Worm (Caenorhabditis elegans) whole organism, L4 larva: ENCODE measurements around the gene str-176.

Experiments
- F44E2.7 ChIP-seq: fragments of 200-800 bp; sonication (Bioruptor generic); IDR thresholded peaks from 2 replicates; pipeline ENCODE4 v2.1.2; 2022; ENCODE audit warnings: missing genetic modification characterization, missing compliant biosample characterization
- R02D3.7 ChIP-seq: fragments of 150-350 bp; sonication (generic microtip); optimal IDR thresholded peaks from 3 replicates; lab custom pipeline; 2014; ENCODE audit warnings: missing biosample characterization, missing genetic modification characterization
- T20F7.1 ChIP-seq: fragments of 200-800 bp; sonication (Bioruptor generic); optimal IDR thresholded peaks from 2 replicates; lab custom pipeline; 2018; ENCODE audit warnings: mild to moderate bottlenecking, missing genetic modification characterization, missing compliant biosample characterization
- T26A8.4 ChIP-seq: fragments of 200-800 bp; sonication (Bioruptor generic); IDR thresholded peaks from 2 replicates; pipeline ENCODE4 v1.3.6; 2022; ENCODE audit warnings: missing genetic modification characterization, missing compliant biosample characterization
- Y105C5A.15 ChIP-seq: fragments of 200-800 bp; sonication (Bioruptor generic); IDR thresholded peaks from 2 replicates; pipeline ENCODE4 v1.3.6; 2022; ENCODE audit warnings: missing genetic modification characterization, missing compliant biosample characterization
- Y48G9A.11 ChIP-seq: fragments of 200-800 bp; sonication (Bioruptor generic); IDR thresholded peaks from 2 replicates; pipeline ENCODE4 v1.3.6; 2022; ENCODE audit warnings: missing genetic modification reagents, missing genetic modification characterization, missing compliant biosample characterization
- Y5F2A.4 ChIP-seq: fragments of 200-800 bp; sonication (Bioruptor generic); optimal IDR thresholded peaks from 2 replicates; lab custom pipeline; 2018; ENCODE audit warnings: mild to moderate bottlenecking, missing genetic modification characterization, missing compliant biosample characterization
- ZK337.2 ChIP-seq: fragments of 200-800 bp; sonication (Bioruptor generic); IDR thresholded peaks from 2 replicates; pipeline ENCODE4 v1.3.6; 2022; ENCODE audit warnings: missing genetic modification reagents, missing genetic modification characterization, missing compliant biosample characterization
- ceh-20 ChIP-seq: fragments of 200-800 bp; sonication (Bioruptor generic); IDR thresholded peaks from 2 replicates; pipeline ENCODE4 v1.3.6; 2022; ENCODE audit warnings: missing genetic modification reagents, missing genetic modification characterization, missing compliant biosample characterization
- ceh-62 ChIP-seq: sonication (generic microtip); optimal IDR thresholded peaks from 2 replicates; lab custom pipeline; 2017; ENCODE audit warnings: missing biosample characterization, missing genetic modification characterization
- ceh-82 ChIP-seq: sonication (generic microtip); optimal IDR thresholded peaks from 2 replicates; lab custom pipeline; 2017; ENCODE audit warnings: missing biosample characterization, missing genetic modification characterization
- ces-1 ChIP-seq: fragments of 150-350 bp; sonication (generic microtip); optimal IDR thresholded peaks from 4 replicates; lab custom pipeline; 2014; ENCODE audit warnings: missing biosample characterization, missing genetic modification reagents, missing genetic modification characterization
- daf-12 ChIP-seq: fragments of 150-350 bp; optimal IDR thresholded peaks from 2 replicates; lab custom pipeline; 2014; ENCODE audit warnings: missing biosample characterization, missing genetic modification reagents, missing genetic modification characterization
- daf-19 ChIP-seq: fragments of 200-800 bp; sonication (Bioruptor generic); conservative IDR thresholded peaks from 2 replicates; pipeline ENCODE4 v1.3.6; 2022; ENCODE audit warnings: missing genetic modification characterization, missing compliant biosample characterization
- dmd-6 ChIP-seq: fragments of 200-800 bp; sonication (Bioruptor generic); IDR thresholded peaks from 2 replicates; pipeline ENCODE4 v1.3.6; 2022; ENCODE audit warnings: missing genetic modification reagents, missing genetic modification characterization, missing compliant biosample characterization
- dmd-9 ChIP-seq: fragments of 200-800 bp; sonication (Bioruptor generic); IDR thresholded peaks from 2 replicates; pipeline ENCODE4 v1.3.6; 2022; ENCODE audit warnings: missing genetic modification reagents, missing genetic modification characterization, missing compliant biosample characterization
- duxl-1 ChIP-seq: sonication (generic microtip); optimal IDR thresholded peaks from 2 replicates; lab custom pipeline; 2016; ENCODE audit warnings: mild to moderate bottlenecking, missing genetic modification characterization, moderate library complexity, missing compliant biosample characterization; ENCODE audit not compliant: poor library complexity
- fkh-10 ChIP-seq: fragments of 150-350 bp; optimal IDR thresholded peaks from 2 replicates; lab custom pipeline; 2014; ENCODE audit warnings: missing biosample characterization, missing genetic modification reagents, missing genetic modification characterization
- gei-8 ChIP-seq: fragments of 200-800 bp; sonication (Bioruptor generic); optimal IDR thresholded peaks from 2 replicates; lab custom pipeline; 2018; ENCODE audit warnings: mild to moderate bottlenecking, missing genetic modification characterization, missing compliant biosample characterization
- hlh-11 ChIP-seq: fragments of 200-800 bp; sonication (Bioruptor generic); optimal IDR thresholded peaks from 2 replicates; lab custom pipeline; 2018; ENCODE audit warnings: mild to moderate bottlenecking, missing genetic modification characterization, missing compliant biosample characterization
- lin-13 ChIP-seq: fragments of 150-350 bp; optimal IDR thresholded peaks from 2 replicates; lab custom pipeline; 2014; ENCODE audit warnings: missing biosample characterization, missing genetic modification reagents, missing genetic modification characterization
- lin-15B ChIP-seq: fragments of 150-350 bp; sonication (generic microtip); optimal IDR thresholded peaks from 3 replicates; lab custom pipeline; 2014; ENCODE audit warnings: missing biosample characterization, missing genetic modification characterization
- lin-29 ChIP-seq: fragments of 200-800 bp; sonication (Bioruptor generic); IDR thresholded peaks from 2 replicates; pipeline ENCODE4 v1.3.6; 2022; ENCODE audit warnings: missing genetic modification reagents, missing genetic modification characterization, missing compliant biosample characterization
- lin-39 ChIP-seq: fragments of 150-350 bp; optimal IDR thresholded peaks from 2 replicates; lab custom pipeline; 2014; ENCODE audit warnings: missing biosample characterization, missing genetic modification reagents, missing genetic modification characterization
- mdl-1 ChIP-seq, 2 experiments: fragments of 150-350 bp in 1 of 2; sonication (generic microtip) in 1 of 2; optimal IDR thresholded peaks; 2 replicates each; lab custom pipeline; 2014 to 2017; ENCODE audit warnings: missing biosample characterization in 2 of 2, missing genetic modification characterization in 2 of 2
- mdt-29 ChIP-seq: fragments of 200-800 bp; sonication (Bioruptor generic); IDR thresholded peaks from 2 replicates; pipeline ENCODE4 v1.3.6; 2022; ENCODE audit warnings: missing genetic modification reagents, missing genetic modification characterization, missing compliant biosample characterization
- mxl-2 ChIP-seq: fragments of 200-800 bp; sonication (Bioruptor generic); conservative IDR thresholded peaks from 2 replicates; pipeline ENCODE4 v1.3.6; 2022; ENCODE audit warnings: missing genetic modification reagents, missing genetic modification characterization, missing compliant biosample characterization
- nhr-10 ChIP-seq: fragments of 150-350 bp; optimal IDR thresholded peaks from 2 replicates; lab custom pipeline; 2014; ENCODE audit warnings: missing biosample characterization, missing genetic modification characterization
- nhr-102 ChIP-seq: sonication (generic microtip); optimal IDR thresholded peaks from 2 replicates; lab custom pipeline; 2016; ENCODE audit warnings: mild to moderate bottlenecking, missing genetic modification characterization, moderate library complexity, missing compliant biosample characterization
- nhr-111 ChIP-seq: fragments of 200-800 bp; sonication (Bioruptor generic); optimal IDR thresholded peaks from 2 replicates; lab custom pipeline; 2018; ENCODE audit warnings: mild to moderate bottlenecking, missing genetic modification characterization, missing compliant biosample characterization
- nhr-25 ChIP-seq: sonication (generic microtip); optimal IDR thresholded peaks from 2 replicates; lab custom pipeline; 2017; ENCODE audit warnings: missing genetic modification characterization, mild to moderate bottlenecking, missing compliant biosample characterization, antibody characterized with exemption, moderate library complexity, borderline replicate concordance; ENCODE audit not compliant: insufficient read depth
- nhr-48 ChIP-seq: sonication (generic microtip); optimal IDR thresholded peaks from 2 replicates; lab custom pipeline; 2016; ENCODE audit warnings: mild to moderate bottlenecking, missing genetic modification characterization, missing compliant biosample characterization
- nhr-76 ChIP-seq: fragments of 150-350 bp; optimal IDR thresholded peaks from 2 replicates; lab custom pipeline; 2014; ENCODE audit warnings: missing biosample characterization, missing genetic modification characterization
- pha-4 ChIP-seq, 2 experiments: fragments of 150-350 bp in 1 of 2; fragments of 200-800 bp in 1 of 2; sonication (Bioruptor generic) in 1 of 2; IDR thresholded peaks in 1 of 2; optimal IDR thresholded peaks in 1 of 2; 2 replicates each; pipeline versions ENCODE4 v1.3.6 to Lab custom; 2014 to 2022; ENCODE audit warnings: missing genetic modification characterization in 2 of 2, missing genetic modification reagents in 2 of 2, missing biosample characterization in 1 of 2, missing compliant biosample characterization in 1 of 2
- php-3 ChIP-seq: fragments of 200-800 bp; sonication (Bioruptor generic); IDR thresholded peaks from 2 replicates; pipeline ENCODE4 v1.3.6; 2022; ENCODE audit warnings: missing genetic modification reagents, missing genetic modification characterization, missing compliant biosample characterization
- pqm-1 ChIP-seq: sonication (generic microtip); optimal IDR thresholded peaks from 2 replicates; lab custom pipeline; 2017; ENCODE audit warnings: missing biosample characterization, missing genetic modification characterization
- saeg-2 ChIP-seq: fragments of 200-800 bp; sonication (Bioruptor generic); IDR thresholded peaks from 2 replicates; pipeline ENCODE4 v1.3.6; 2022; ENCODE audit warnings: missing genetic modification reagents, missing genetic modification characterization, missing compliant biosample characterization
- skn-1 ChIP-seq: fragments of 150-350 bp; optimal IDR thresholded peaks from 2 replicates; lab custom pipeline; 2014; ENCODE audit warnings: missing biosample characterization, missing genetic modification characterization
- snpc-1.2 ChIP-seq: fragments of 200-800 bp; sonication (Bioruptor generic); IDR thresholded peaks from 2 replicates; pipeline ENCODE4 v1.3.6; 2022; ENCODE audit warnings: missing genetic modification reagents, missing genetic modification characterization, missing compliant biosample characterization
- spr-1 ChIP-seq: sonication (generic microtip); optimal IDR thresholded peaks from 2 replicates; lab custom pipeline; 2016; ENCODE audit warnings: mild to moderate bottlenecking, missing genetic modification characterization, missing compliant biosample characterization
- tra-1 ChIP-seq: fragments of 200-800 bp; sonication (Bioruptor generic); IDR thresholded peaks from 2 replicates; pipeline ENCODE4 v1.3.6; 2022; ENCODE audit warnings: missing genetic modification reagents, missing genetic modification characterization, missing compliant biosample characterization
- unc-39 ChIP-seq: sonication (generic microtip); optimal IDR thresholded peaks from 2 replicates; lab custom pipeline; 2017; ENCODE audit warnings: missing biosample characterization, missing genetic modification characterization
- unc-62 ChIP-seq, 3 experiments: fragments of 150-350 bp in 1 of 3; sonication (generic microtip); optimal IDR thresholded peaks in 2 of 3; peaks in 1 of 3; 1 replicate in 1 of 3; 2 replicates in 2 of 3; lab custom pipeline; 2014 to 2017; ENCODE audit warnings: missing biosample characterization in 3 of 3, missing genetic modification characterization in 3 of 3, missing genetic modification reagents in 3 of 3, missing genotype in 1 of 3
- vab-7 ChIP-seq: fragments of 200-800 bp; sonication (Bioruptor generic); IDR thresholded peaks from 2 replicates; pipeline ENCODE4 v1.3.6; 2022; ENCODE audit warnings: missing genetic modification reagents, missing genetic modification characterization, missing compliant biosample characterization
- zag-1 ChIP-seq: fragments of 150-350 bp; optimal IDR thresholded peaks from 2 replicates; lab custom pipeline; 2014; ENCODE audit warnings: missing biosample characterization, missing genetic modification characterization
- ztf-11 ChIP-seq: fragments of 150-350 bp; optimal IDR thresholded peaks from 2 replicates; lab custom pipeline; 2014; ENCODE audit warnings: missing biosample characterization, missing genetic modification characterization
- ztf-7 ChIP-seq: fragments of 150-350 bp; optimal IDR thresholded peaks from 2 replicates; lab custom pipeline; 2014; ENCODE audit warnings: missing biosample characterization, missing genetic modification characterization

The str-176 gene

ce11 chrIV:8431567-8432458, 31.8 kb downstream of the str-176 start (continued):
- peak; percentile 45 for TF ChIP-seq T20F7.1
- no peak for TF ChIP-seq ceh-82 (tag; lab: Kevin White, UChicago)
- no peak for TF ChIP-seq unc-39 (tag; lab: Kevin White, UChicago)
- no peak for TF ChIP-seq zag-1 (tag; lab: Kevin White, UChicago)
- TF ChIP-seq tra-1 (GFP tag; lab: Robert Waterston, UW): peak; percentile 34; the same call in 1 of the 2 replicates
- no peak for TF ChIP-seq nhr-76 (tag; lab: Kevin White, UChicago)
- no peak for TF ChIP-seq R02D3.7 (tag; lab: Kevin White, UChicago)
- TF ChIP-seq ztf-11: no peak
- peak; percentile 60 for TF ChIP-seq pha-4 (GFP tag; IDR thresholded peaks at IDR 0.05; lab: Robert Waterston, UW)
- peak; percentile 10 for TF ChIP-seq pha-4 (tag; optimal IDR thresholded peaks at IDR 0.05; lab: Kevin White, UChicago)
- TF ChIP-seq ztf-7 (tag; lab: Kevin White, UChicago): no peak
- peak in 1 of 2 experiments; percentile 93 for TF ChIP-seq unc-62 (GFP tag; optimal IDR thresholded peaks at IDR 0.05 in 1 of 2; lab: Kevin White, UChicago)
- peak; percentile 15 for TF ChIP-seq unc-62 (tag; optimal IDR thresholded peaks at IDR 0.05; lab: Kevin White, UChicago)
- TF ChIP-seq nhr-25: no peak
- peak; percentile 95 for TF ChIP-seq Y105C5A.15 (GFP tag; lab: Robert Waterston, UW)
- peak; percentile 27 for TF ChIP-seq nhr-111 (GFP tag; lab: Kevin White, UChicago)
- no peak for TF ChIP-seq daf-12
- TF ChIP-seq skn-1 (tag; lab: Kevin White, UChicago): no peak

DNA sequence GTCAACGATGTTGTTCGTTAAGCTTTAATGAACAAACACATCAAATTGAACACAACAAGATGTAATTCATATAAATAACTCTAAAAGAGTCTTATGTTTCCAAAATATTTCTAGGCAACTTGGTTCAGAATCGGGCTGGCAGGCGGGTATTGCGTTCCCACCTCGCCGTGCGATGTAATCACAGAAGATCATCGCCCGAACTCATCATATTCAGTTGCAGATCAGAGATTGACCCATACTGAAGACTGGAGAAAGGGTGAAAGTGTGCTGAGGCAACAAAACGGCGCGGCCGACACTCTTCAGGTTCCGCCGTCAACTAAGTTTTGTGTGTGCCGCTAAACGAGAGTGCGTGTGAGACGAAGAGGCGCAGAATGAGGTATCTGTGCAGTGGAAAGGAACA, 35.1 kb downstream of the str-176 start:
- TF ChIP-seq ceh-62 (tag; lab: Kevin White, UChicago): no peak
- TF ChIP-seq nhr-102: peak; percentile 91
- TF ChIP-seq ZK337.2: no peak
- peak; percentile 52; the same call in 1 of the 2 replicates for TF ChIP-seq vab-7
- peak; percentile 95 for TF ChIP-seq snpc-1.2 (GFP tag; lab: Robert Waterston, UW)
- no peak for TF ChIP-seq mxl-2 (GFP tag; lab: Robert Waterston, UW)
- TF ChIP-seq F44E2.7: no peak
- peak; percentile 80 for TF ChIP-seq duxl-1 (tag; lab: Kevin White, UChicago)
- peak; percentile 38 for TF ChIP-seq nhr-10 (tag; lab: Kevin White, UChicago)
- peak; percentile 85; the same call in 1 of the 2 replicates for TF ChIP-seq saeg-2
- peak; percentile 17 for TF ChIP-seq fkh-10
- TF ChIP-seq lin-15B (tag; lab: Kevin White, UChicago): no peak
- no peak for TF ChIP-seq ceh-82 (tag; lab: Kevin White, UChicago)
- TF ChIP-seq nhr-48 (tag; lab: Kevin White, UChicago): peak; percentile 78
- TF ChIP-seq R02D3.7 (tag; lab: Kevin White, UChicago): no peak
- peak; percentile 83 for TF ChIP-seq Y48G9A.11 (GFP tag; lab: Robert Waterston, UW)
- no peak for TF ChIP-seq zag-1 (tag; lab: Kevin White, UChicago)
- peak; percentile 11 to 25 for TF ChIP-seq mdl-1 (tag; optimal IDR thresholded peaks at IDR 0.05; lab: Kevin White, UChicago)
- no peak for TF ChIP-seq lin-29 (GFP tag; lab: Robert Waterston, UW)
- no peak for TF ChIP-seq ces-1 (GFP tag; lab: Kevin White, UChicago)
- TF ChIP-seq dmd-9 (GFP tag; lab: Robert Waterston, UW): peak; percentile 59; the same call in 1 of the 2 replicates
- no peak for TF ChIP-seq nhr-76 (tag; lab: Kevin White, UChicago)
- TF ChIP-seq pqm-1 (tag; lab: Kevin White, UChicago): peak; percentile 34
- peak; percentile 67 for TF ChIP-seq php-3
- TF ChIP-seq ceh-20 (GFP tag; lab: Robert Waterston, UW): peak; percentile 73; the same call in 1 of the 2 replicates
- TF ChIP-seq daf-19 (GFP tag; lab: Robert Waterston, UW): no peak
- no peak for TF ChIP-seq Y5F2A.4 (GFP tag; lab: Kevin White, UChicago)
- peak; percentile 83 for TF ChIP-seq dmd-6 (GFP tag; lab: Robert Waterston, UW)
- peak; percentile 92 for TF ChIP-seq hlh-11
- TF ChIP-seq lin-39: no peak
- TF ChIP-seq T26A8.4: no peak
- TF ChIP-seq gei-8 (GFP tag; lab: Kevin White, UChicago): no peak
- peak; percentile 73; the same call in 1 of the 2 replicates for TF ChIP-seq mdt-29 (GFP tag; lab: Robert Waterston, UW)
- TF ChIP-seq spr-1: peak; percentile 94
- peak; percentile 78 for TF ChIP-seq lin-13
